Fruit fly (Drosophila melanogaster) S2 (cell line): ENCODE measurements around the gene fred.

Experiments
- CG8478 ChIP-seq: fragments of >200 bp; optimal IDR thresholded peaks from 2 replicates; lab custom pipeline; 2018
- CTCF ChIP-seq, 2 experiments: fragments of >200 bp; optimal IDR thresholded peaks; 2 replicates each; lab custom pipeline; 2018

- TF ChIP-seq CTCF (optimal IDR thresholded peaks at IDR 0.05; lab: Kevin White, UChicago) = no peak
- TF ChIP-seq CG8478 (lab: Kevin White, UChicago) = no peak
These were observed 49.4 kb downstream of the fred start for dm6 chr2L:3942094-3942493.
